Fruit fly (Drosophila melanogaster) whole organism, embryonic: ENCODE data around the gene Cat.

Source experiments
- ATbp ChIP-seq: fragments of 200-800 bp; sonication (Bioruptor generic); optimal IDR thresholded peaks from 2 replicates; lab custom pipeline; 2017; ENCODE audit warnings: missing biosample characterization, mild to moderate bottlenecking, missing genetic modification characterization, missing genetic modification reagents
- B-H1 ChIP-seq: fragments of 200-800 bp; sonication (Bioruptor generic); IDR thresholded peaks from 3 replicates; pipeline ENCODE4 v1.3.6; 2022; ENCODE audit warnings: missing biosample characterization, missing genetic modification characterization
- CG1024 ChIP-seq: fragments of 200-800 bp; sonication (Bioruptor generic); IDR thresholded peaks from 2 replicates; pipeline ENCODE4 v1.3.6; 2022; ENCODE audit warnings: missing biosample characterization, missing genetic modification characterization
- CG10979 ChIP-seq: fragments of 200-800 bp; sonication (Bioruptor generic); optimal IDR thresholded peaks from 2 replicates; lab custom pipeline; 2018; ENCODE audit warnings: missing biosample characterization, mild to moderate bottlenecking, missing genetic modification characterization, moderate library complexity
- CG12236 ChIP-seq: fragments of 200-800 bp; sonication (Bioruptor generic); optimal IDR thresholded peaks from 2 replicates; lab custom pipeline; 2016; ENCODE audit warnings: missing biosample characterization, missing genetic modification characterization
- CG14441 ChIP-seq: fragments of 200-800 bp; sonication (Bioruptor generic); IDR thresholded peaks from 2 replicates; pipeline ENCODE4 v1.3.6; 2022; ENCODE audit warnings: missing biosample characterization, missing genetic modification characterization
- CG15011 ChIP-seq: fragments of 200-800 bp; sonication (Bioruptor generic); optimal IDR thresholded peaks from 3 replicates; lab custom pipeline; 2018; ENCODE audit warnings: missing biosample characterization, mild to moderate bottlenecking, missing genetic modification characterization
- CG1529 ChIP-seq: fragments of 200-800 bp; sonication (Bioruptor generic); optimal IDR thresholded peaks from 3 replicates; lab custom pipeline; 2018; ENCODE audit warnings: missing biosample characterization, missing genetic modification characterization
- CG16863 ChIP-seq: fragments of 200-800 bp; sonication (Bioruptor generic); optimal IDR thresholded peaks from 3 replicates; lab custom pipeline; 2016; ENCODE audit warnings: missing biosample characterization, missing genetic modification characterization
- CG17359 ChIP-seq: fragments of 200-800 bp; sonication (Bioruptor generic); optimal IDR thresholded peaks from 3 replicates; lab custom pipeline; 2018; ENCODE audit warnings: missing biosample characterization, mild to moderate bottlenecking, missing genetic modification characterization, moderate library complexity
- CG18599 ChIP-seq: fragments of 200-800 bp; sonication (Bioruptor generic); optimal IDR thresholded peaks from 3 replicates; lab custom pipeline; 2017; ENCODE audit warnings: missing biosample characterization, missing genetic modification characterization, mild to moderate bottlenecking, moderate library complexity, missing genetic modification reagents
- CG18764 ChIP-seq: fragments of 200-800 bp; sonication (Bioruptor generic); optimal IDR thresholded peaks from 3 replicates; lab custom pipeline; 2016; ENCODE audit warnings: missing biosample characterization, missing genetic modification characterization
- CG2199 ChIP-seq: fragments of 200-800 bp; sonication (Bioruptor generic); IDR thresholded peaks from 3 replicates; pipeline ENCODE4 v1.3.6; 2022; ENCODE audit warnings: missing biosample characterization, missing genetic modification characterization
- CG33557 ChIP-seq: fragments of 200-800 bp; sonication (Bioruptor generic); optimal IDR thresholded peaks from 2 replicates; lab custom pipeline; 2019; ENCODE audit warnings: missing biosample characterization, mild to moderate bottlenecking, missing genetic modification characterization, moderate library complexity
- CG3407 ChIP-seq: fragments of 200-800 bp; sonication (Bioruptor generic); optimal IDR thresholded peaks from 2 replicates; lab custom pipeline; 2018; ENCODE audit warnings: missing biosample characterization, mild to moderate bottlenecking, missing genetic modification characterization
- CG42726 ChIP-seq: fragments of 200-800 bp; sonication (Bioruptor generic); IDR thresholded peaks from 2 replicates; pipeline ENCODE4 v1.3.6; 2022; ENCODE audit warnings: missing biosample characterization, missing genetic modification characterization; ENCODE audit not compliant: partially characterized antibody
- CG4820 ChIP-seq: fragments of 200-800 bp; sonication (Bioruptor generic); optimal IDR thresholded peaks from 3 replicates; lab custom pipeline; 2016; ENCODE audit warnings: missing biosample characterization, missing genetic modification characterization
- CG4854 ChIP-seq: fragments of 200-800 bp; sonication (Bioruptor generic); optimal IDR thresholded peaks from 2 replicates; lab custom pipeline; 2016; ENCODE audit warnings: missing biosample characterization, missing genetic modification characterization, inconsistent platforms
- CG5180 ChIP-seq: fragments of 200-800 bp; sonication (Bioruptor generic); optimal IDR thresholded peaks from 3 replicates; lab custom pipeline; 2017; ENCODE audit warnings: missing biosample characterization, missing genetic modification characterization, mild to moderate bottlenecking, moderate library complexity, missing genetic modification reagents
- CG6654 ChIP-seq: fragments of 200-800 bp; sonication (Bioruptor generic); optimal IDR thresholded peaks from 2 replicates; lab custom pipeline; 2017; ENCODE audit warnings: missing biosample characterization, mild to moderate bottlenecking, missing genetic modification characterization
- CG9215 ChIP-seq: fragments of 200-800 bp; sonication (Bioruptor generic); IDR thresholded peaks from 2 replicates; pipeline ENCODE4 v1.3.6; 2022; ENCODE audit warnings: missing biosample characterization, missing genetic modification characterization
- CG9932 ChIP-seq: fragments of 200-800 bp; sonication (Bioruptor generic); IDR thresholded peaks from 2 replicates; pipeline ENCODE4 v1.3.6; 2022; ENCODE audit warnings: missing biosample characterization, missing genetic modification characterization
- CHES-1-like ChIP-seq: fragments of 200-800 bp; sonication (Bioruptor generic); optimal IDR thresholded peaks from 2 replicates; lab custom pipeline; 2016; ENCODE audit warnings: missing biosample characterization, missing genetic modification characterization
- D ChIP-seq, 2 experiments: fragments of 200-800 bp in 1 of 2; fragments of >200 bp in 1 of 2; sonication (Bioruptor generic) in 1 of 2; optimal IDR thresholded peaks; 2 replicates in 1 of 2; 3 replicates in 1 of 2; lab custom pipeline; 2017; ENCODE audit warnings: mild to moderate bottlenecking in 1 of 2, missing biosample characterization in 1 of 2, missing genetic modification characterization in 1 of 2, missing genetic modification reagents in 1 of 2
- Dll ChIP-seq: fragments of 200-800 bp; sonication (Bioruptor generic); IDR thresholded peaks from 4 replicates; pipeline ENCODE4 v1.3.6; 2022; ENCODE audit warnings: missing biosample characterization, missing genetic modification characterization; ENCODE audit not compliant: partially characterized antibody
- Fer1 ChIP-seq: fragments of 200-800 bp; sonication (Bioruptor generic); optimal IDR thresholded peaks from 2 replicates; lab custom pipeline; 2017; ENCODE audit warnings: missing biosample characterization, mild to moderate bottlenecking, missing genetic modification characterization
- HmgD ChIP-seq: fragments of 200-800 bp; sonication (Bioruptor generic); optimal IDR thresholded peaks from 3 replicates; lab custom pipeline; 2016; ENCODE audit warnings: missing biosample characterization, missing genetic modification characterization
- Poxn ChIP-seq: fragments of 200-800 bp; sonication (Bioruptor generic); IDR thresholded peaks from 2 replicates; pipeline ENCODE4 v1.3.6; 2022; ENCODE audit warnings: missing biosample characterization, missing genetic modification characterization
- YL-1 ChIP-seq: fragments of 200-800 bp; sonication (Bioruptor generic); optimal IDR thresholded peaks from 3 replicates; lab custom pipeline; 2017; ENCODE audit warnings: missing biosample characterization, mild to moderate bottlenecking, missing genetic modification characterization
- abd-A ChIP-seq: fragments of 200-800 bp; sonication (Bioruptor generic); optimal IDR thresholded peaks from 3 replicates; lab custom pipeline; 2019; ENCODE audit warnings: missing biosample characterization, mild to moderate bottlenecking, missing genetic modification characterization, moderate library complexity
- br ChIP-seq: fragments of >200 bp; optimal IDR thresholded peaks from 2 replicates; lab custom pipeline; 2017
- cas ChIP-seq: fragments of 200-800 bp; sonication (Bioruptor generic); IDR thresholded peaks from 2 replicates; pipeline ENCODE4 v1.3.6; 2022; ENCODE audit warnings: missing biosample characterization, missing genetic modification characterization
- cato ChIP-seq: fragments of 200-800 bp; sonication (Bioruptor generic); optimal IDR thresholded peaks from 2 replicates; lab custom pipeline; 2016; ENCODE audit warnings: missing biosample characterization, missing genetic modification characterization, borderline replicate concordance
- chinmo ChIP-seq: fragments of 200-800 bp; sonication (Bioruptor generic); IDR thresholded peaks from 4 replicates; pipeline ENCODE4 v1.3.6; 2022; ENCODE audit warnings: missing biosample characterization, missing genetic modification characterization; ENCODE audit not compliant: partially characterized antibody
- dm ChIP-seq: fragments of 200-800 bp; sonication (Bioruptor generic); optimal IDR thresholded peaks from 3 replicates; lab custom pipeline; 2016; ENCODE audit warnings: missing biosample characterization, missing genetic modification characterization
- exex ChIP-seq: fragments of 200-800 bp; sonication (Bioruptor generic); optimal IDR thresholded peaks from 4 replicates; lab custom pipeline; 2018; ENCODE audit warnings: missing biosample characterization, mild to moderate bottlenecking, missing genetic modification characterization, moderate library complexity
- fd64A ChIP-seq: fragments of 200-800 bp; sonication (Bioruptor generic); optimal IDR thresholded peaks from 3 replicates; lab custom pipeline; 2018; ENCODE audit warnings: missing biosample characterization, mild to moderate bottlenecking, missing genetic modification characterization
- fd96Cb ChIP-seq: fragments of 200-800 bp; sonication (Bioruptor generic); optimal IDR thresholded peaks from 2 replicates; lab custom pipeline; 2018; ENCODE audit warnings: missing biosample characterization, mild to moderate bottlenecking, missing genetic modification characterization, moderate library complexity
- h ChIP-seq: fragments of >200 bp; optimal IDR thresholded peaks from 2 replicates; lab custom pipeline; 2017
- hbn ChIP-seq: fragments of 200-800 bp; sonication (Bioruptor generic); IDR thresholded peaks from 2 replicates; pipeline ENCODE4 v1.3.6; 2022; ENCODE audit warnings: missing biosample characterization, missing genetic modification characterization; ENCODE audit not compliant: partially characterized antibody
- her ChIP-seq: fragments of 200-800 bp; sonication (Bioruptor generic); optimal IDR thresholded peaks from 2 replicates; lab custom pipeline; 2016; ENCODE audit warnings: missing biosample characterization, missing genetic modification characterization
- insv ChIP-seq, 2 experiments: fragments of 200-800 bp; sonication (Bioruptor generic); optimal IDR thresholded peaks; 3 replicates each; lab custom pipeline; 2016 to 2018; ENCODE audit warnings: missing biosample characterization in 2 of 2, missing genetic modification characterization in 2 of 2
- klu ChIP-seq: fragments of 200-800 bp; sonication (Bioruptor generic); IDR thresholded peaks from 2 replicates; pipeline ENCODE4 v1.3.6; 2022; ENCODE audit warnings: missing biosample characterization, missing genetic modification characterization
- oc ChIP-seq: fragments of 200-800 bp; sonication (Bioruptor generic); optimal IDR thresholded peaks from 2 replicates; lab custom pipeline; 2018; ENCODE audit warnings: missing biosample characterization, mild to moderate bottlenecking, missing genetic modification characterization, moderate library complexity
- onecut ChIP-seq: fragments of 200-800 bp; sonication (Bioruptor generic); IDR thresholded peaks from 2 replicates; pipeline ENCODE4 v1.3.6; 2022; ENCODE audit warnings: missing biosample characterization, missing genetic modification characterization
- row ChIP-seq: fragments of 200-800 bp; sonication (Bioruptor generic); IDR thresholded peaks from 3 replicates; pipeline ENCODE4 v1.3.6; 2022; ENCODE audit warnings: missing biosample characterization, missing genetic modification characterization
- run ChIP-seq: fragments of 200-800 bp; sonication (Bioruptor generic); optimal IDR thresholded peaks from 3 replicates; lab custom pipeline; 2018; ENCODE audit warnings: missing biosample characterization, mild to moderate bottlenecking, missing genetic modification characterization
- sim ChIP-seq: fragments of 200-800 bp; sonication (Bioruptor generic); IDR thresholded peaks from 2 replicates; pipeline ENCODE4 v1.3.6; 2022; ENCODE audit warnings: missing biosample characterization, missing genetic modification characterization
- twi ChIP-seq: fragments of 200-800 bp; optimal IDR thresholded peaks from 2 replicates; lab custom pipeline; 2019; ENCODE audit warnings: missing biosample characterization, mild to moderate bottlenecking, missing genetic modification characterization, moderate library complexity

The Cat gene

DNA sequence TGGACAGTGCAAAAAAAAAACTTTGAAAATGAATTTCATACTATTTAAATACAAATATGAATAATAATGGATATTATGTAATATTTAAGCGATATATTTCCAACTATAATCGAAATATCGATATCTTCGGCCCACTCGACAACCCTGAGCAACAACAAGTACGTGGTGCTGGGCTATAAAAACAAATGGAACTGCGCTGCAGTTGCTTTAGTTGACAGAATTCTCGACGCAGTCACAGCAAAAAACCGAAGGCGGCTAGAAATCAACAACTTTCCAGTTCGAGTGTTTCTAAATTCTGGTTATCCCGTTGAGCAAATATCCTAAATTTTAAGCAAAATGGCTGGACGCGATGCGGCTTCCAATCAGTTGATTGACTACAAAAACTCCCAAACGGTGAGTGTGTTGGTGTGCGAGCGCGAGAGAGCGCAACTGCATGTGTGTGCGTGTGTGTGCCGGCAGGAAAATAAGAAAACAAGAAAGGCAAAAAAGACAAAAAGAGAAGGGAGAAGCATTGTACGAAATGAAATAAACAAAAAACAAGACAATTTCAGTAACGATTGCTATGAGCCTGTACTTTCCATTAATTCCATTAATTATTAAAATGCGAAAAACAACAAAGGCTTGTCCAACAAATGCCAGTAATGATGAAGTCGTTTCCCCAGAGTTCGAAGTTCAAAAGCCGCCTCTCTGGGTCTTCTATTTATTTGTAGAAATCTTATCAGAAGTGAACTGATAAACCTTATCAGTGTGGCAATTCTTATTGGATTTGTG, at the start of gene Cat (continued):
- TF ChIP-seq D (optimal IDR thresholded peaks at IDR 0.05; lab: Kevin White, UChicago) (peak; percentile 22), D (GFP tag; optimal IDR thresholded peaks at IDR 0.05; lab: Kevin White, UChicago) (no peak), CG33557 (no peak), twi (no peak), ATbp (GFP tag; lab: Kevin White, UChicago) (no peak), CG18764 (GFP tag; lab: Kevin White, UChicago) (no peak), insv (GFP tag; optimal IDR thresholded peaks at IDR 0.05; lab: Kevin White, UChicago) (peak; percentile 90 to 97), chinmo (GFP tag; lab: Robert Waterston, UW) (peak; percentile 93), CG14441 (GFP tag; lab: Robert Waterston, UW) (no peak), CG6654 (GFP tag; lab: Kevin White, UChicago) (no peak), CG12236 (no peak), hbn (GFP tag; lab: Robert Waterston, UW) (peak; percentile 86), CG42726 (GFP tag; lab: Robert Waterston, UW) (peak; percentile 50; the same call in 1 of the 2 replicates), fd96Cb (no peak), onecut (peak; percentile 18; the same call in 1 of the 2 replicates), CG1529 (no peak), CG4854 (GFP tag; lab: Kevin White, UChicago) (no peak), CG18599 (GFP tag; lab: Kevin White, UChicago) (no peak), CHES-1-like (GFP tag; lab: Kevin White, UChicago) (peak; percentile 43), CG17359 (no peak), B-H1 (GFP tag; lab: Robert Waterston, UW) (no peak), Dll (peak; percentile 94), CG1024 (GFP tag; lab: Robert Waterston, UW) (no peak; the same call in 1 of the 2 replicates), Fer1 (GFP tag; lab: Kevin White, UChicago) (peak; percentile 48), dm (no peak), sim (GFP tag; lab: Robert Waterston, UW) (no peak), her (GFP tag; lab: Kevin White, UChicago) (peak; percentile 13), br (no peak), CG16863 (GFP tag; lab: Kevin White, UChicago) (no peak), h (lab: Kevin White, UChicago) (no peak), HmgD (GFP tag; lab: Kevin White, UChicago) (no peak), run (tag; lab: Kevin White, UChicago) (no peak), row (GFP tag; lab: Robert Waterston, UW) (peak; percentile 92), CG4820 (peak; percentile 6), CG3407 (no peak), CG9215 (GFP tag; lab: Robert Waterston, UW) (no peak), YL-1 (GFP tag; lab: Kevin White, UChicago) (peak; percentile 72), exex (peak; percentile 32), cato (no peak), CG15011 (GFP tag; lab: Kevin White, UChicago) (no peak), CG2199 (peak; percentile 64; the same call in 1 of the 3 replicates), fd64A (no peak), Poxn (GFP tag; lab: Robert Waterston, UW) (no peak), CG9932 (no peak), klu (GFP tag; lab: Robert Waterston, UW) (no peak), cas (GFP tag; lab: Robert Waterston, UW) (0 out of 2 replicates have a peak, but pooled peaks have one; percentile 38), CG10979 (tag; lab: Kevin White, UChicago) (peak; percentile 11), oc (tag; lab: Kevin White, UChicago) (no peak), CG5180 (GFP tag; lab: Kevin White, UChicago) (no peak), abd-A (tag; lab: Kevin White, UChicago) (no peak)
